Fruit fly (Drosophila melanogaster): Measurements from ENCODE around the gene PolZ2.
A peak's percentile ranks its signal among the peaks of the same experiment; 100 is the strongest.

The PolZ2 gene

dm6 chr3R:5568590-5568989, 20.1 kb upstream of the PolZ2 start, which contains the start of the genes CG2931 and Rheb (continued):
- TF ChIP-seq CG18011 (GFP tag; optimal IDR thresholded peaks at IDR 0.05): peak; percentile 50
- peak; percentile 49; the same call in 1 of the 2 replicates for TF ChIP-seq Oaz (GFP tag; IDR thresholded peaks at IDR 0.05)
- TF ChIP-seq Bdp1 (GFP tag; optimal IDR thresholded peaks at IDR 0.05): peak; percentile 28
- no peak for TF ChIP-seq CG4707 (GFP tag; optimal IDR thresholded peaks at IDR 0.05)
- TF ChIP-seq CG2116 (GFP tag; optimal IDR thresholded peaks at IDR 0.05): peak; percentile 83
- TF ChIP-seq CG6813 (GFP tag; optimal IDR thresholded peaks at IDR 0.05): no peak
- TF ChIP-seq btn (GFP tag; optimal IDR thresholded peaks at IDR 0.05): no peak
- peak; percentile 0 for TF ChIP-seq CG2875 (GFP tag; optimal IDR thresholded peaks at IDR 0.05)
- TF ChIP-seq CG16815 (GFP tag; optimal IDR thresholded peaks at IDR 0.05): peak; percentile 35
- TF ChIP-seq fd102C (GFP tag; optimal IDR thresholded peaks at IDR 0.05): no peak
- TF ChIP-seq CG17802 (tag; optimal IDR thresholded peaks at IDR 0.05): peak; percentile 100
- TF ChIP-seq ewg (GFP tag; optimal IDR thresholded peaks at IDR 0.05): peak; percentile 45
- TF ChIP-seq CG17186 (GFP tag; optimal IDR thresholded peaks at IDR 0.05): peak; percentile 69
- TF ChIP-seq fd96Cb (tag; optimal IDR thresholded peaks at IDR 0.05): peak; percentile 48
- peak; percentile 72 for TF ChIP-seq az2 (GFP tag; optimal IDR thresholded peaks at IDR 0.05)
- TF ChIP-seq toy (GFP tag; IDR thresholded peaks at IDR 0.05): no peak
- peak; percentile 69 for TF ChIP-seq unpg (GFP tag; optimal IDR thresholded peaks at IDR 0.05)
- peak; percentile 63 for TF ChIP-seq Fer3 (tag; optimal IDR thresholded peaks at IDR 0.05)
- TF ChIP-seq CG34422 (GFP tag; IDR thresholded peaks at IDR 0.05): peak; percentile 35; the same call in 1 of the 3 replicates
- peak; percentile 47 for TF ChIP-seq CG17359 (tag; optimal IDR thresholded peaks at IDR 0.05)
- no peak for TF ChIP-seq Mrtf (GFP tag; IDR thresholded peaks at IDR 0.05)
- peak; percentile 72 for TF ChIP-seq CG8924 (tag; optimal IDR thresholded peaks at IDR 0.05)
- TF ChIP-seq CG13287 (GFP tag; IDR thresholded peaks at IDR 0.05; ENCODE audit: partially characterized antibody): peak; percentile 85
- no peak for TF ChIP-seq aop (GFP tag; IDR thresholded peaks at IDR 0.05)
- peak; percentile 65 for TF ChIP-seq CG2678 (tag; optimal IDR thresholded peaks at IDR 0.05)
- peak; percentile 83 for TF ChIP-seq CG16813 (GFP tag; IDR thresholded peaks at IDR 0.05; ENCODE audit: partially characterized antibody)
- peak; percentile 86 for TF ChIP-seq CG10462 (GFP tag; optimal IDR thresholded peaks at IDR 0.05)
- TF ChIP-seq CG18262 (tag; optimal IDR thresholded peaks at IDR 0.05): peak; percentile 57
- peak; percentile 53 for TF ChIP-seq pum (GFP tag; optimal IDR thresholded peaks at IDR 0.05)
- TF ChIP-seq CG13424 (tag; optimal IDR thresholded peaks at IDR 0.05): peak; percentile 75
- no peak for TF ChIP-seq Stat92E (GFP tag; optimal IDR thresholded peaks at IDR 0.05)
- peak; percentile 11 to 47 for TF ChIP-seq chif (GFP tag; optimal IDR thresholded peaks at IDR 0.05)
- TF ChIP-seq Dip3 (GFP tag; optimal IDR thresholded peaks at IDR 0.05): peak; percentile 53
- TF ChIP-seq disco-r (GFP tag; optimal IDR thresholded peaks at IDR 0.05): no peak
- peak in 1 of 2 experiments; percentile 55 for TF ChIP-seq crp (GFP tag; optimal IDR thresholded peaks at IDR 0.05)
- peak; percentile 91 for TF ChIP-seq BEAF-32 (GFP tag; optimal IDR thresholded peaks at IDR 0.05)
- peak; percentile 63; the same call in 1 of the 2 replicates for TF ChIP-seq CG11085 (GFP tag; IDR thresholded peaks at IDR 0.05)
- peak; percentile 33 for TF ChIP-seq Six4 (GFP tag; optimal IDR thresholded peaks at IDR 0.05)
- TF ChIP-seq H15 (GFP tag; IDR thresholded peaks at IDR 0.05): 0 out of 3 replicates have a peak, but pooled peaks have one; percentile 40
- peak; percentile 42; the same call in 1 of the 2 replicates for TF ChIP-seq ap (GFP tag; IDR thresholded peaks at IDR 0.05)
- TF ChIP-seq CkIIα-i1 (GFP tag; IDR thresholded peaks at IDR 0.05): no peak
- TF ChIP-seq CG7745 (tag; optimal IDR thresholded peaks at IDR 0.05): no peak
- TF ChIP-seq CG11093 (GFP tag; IDR thresholded peaks at IDR 0.05): no peak
- peak; percentile 51 for TF ChIP-seq CG10209 (GFP tag; optimal IDR thresholded peaks at IDR 0.05)
- no peak for TF ChIP-seq CG10959 (GFP tag; IDR thresholded peaks at IDR 0.05)
- peak; percentile 80 for TF ChIP-seq CG1603 (tag; optimal IDR thresholded peaks at IDR 0.05)
- TF ChIP-seq Neu2 (GFP tag; optimal IDR thresholded peaks at IDR 0.05; ENCODE audit: borderline replicate concordance): no peak
- no peak for TF ChIP-seq CG1832 (GFP tag; optimal IDR thresholded peaks at IDR 0.05)
- TF ChIP-seq ab (GFP tag; optimal IDR thresholded peaks at IDR 0.05): no peak

All from whole organism, embryonic.